Fruit fly (Drosophila melanogaster) whole organism, embryonic: ENCODE measurements around the gene ato.
A peak's percentile ranks its signal among the peaks of the same experiment; 100 is the strongest.

ENCODE experiments used
- B-H2 ChIP-seq: fragments of 200-800 bp; sonication (Bioruptor generic); optimal IDR thresholded peaks from 2 replicates; lab custom pipeline; 2018; ENCODE audit warnings: missing biosample characterization, mild to moderate bottlenecking, missing genetic modification characterization
- Bgb ChIP-seq: fragments of 200-800 bp; sonication (Bioruptor generic); IDR thresholded peaks from 2 replicates; pipeline ENCODE4 v1.3.6; 2022; ENCODE audit warnings: missing biosample characterization, missing genetic modification characterization; ENCODE audit not compliant: partially characterized antibody
- CG11093 ChIP-seq: fragments of 200-800 bp; sonication (Bioruptor generic); IDR thresholded peaks from 3 replicates; pipeline ENCODE4 v1.3.6; 2022; ENCODE audit warnings: missing biosample characterization, missing genetic modification characterization
- CG11504 ChIP-seq: fragments of 200-800 bp; sonication (Bioruptor generic); optimal IDR thresholded peaks from 3 replicates; lab custom pipeline; 2019; ENCODE audit warnings: missing biosample characterization, mild to moderate bottlenecking, missing genetic modification characterization, moderate library complexity
- CG12155 ChIP-seq: fragments of 200-800 bp; sonication (Bioruptor generic); optimal IDR thresholded peaks from 3 replicates; lab custom pipeline; 2016; ENCODE audit warnings: missing biosample characterization, missing genetic modification characterization
- CG14050 ChIP-seq: fragments of 200-800 bp; sonication (Bioruptor generic); IDR thresholded peaks from 3 replicates; pipeline ENCODE4 v1.3.6; 2022; ENCODE audit warnings: missing biosample characterization, missing genetic modification characterization
- CG15479 ChIP-seq: fragments of 200-800 bp; sonication (Bioruptor generic); optimal IDR thresholded peaks from 3 replicates; lab custom pipeline; 2019; ENCODE audit warnings: missing biosample characterization, mild to moderate bottlenecking, missing genetic modification characterization, moderate library complexity
- CG1602 ChIP-seq: fragments of 200-800 bp; sonication (Bioruptor generic); optimal IDR thresholded peaks from 3 replicates; lab custom pipeline; 2016; ENCODE audit warnings: missing biosample characterization, missing genetic modification characterization
- CG16863 ChIP-seq: fragments of 200-800 bp; sonication (Bioruptor generic); optimal IDR thresholded peaks from 3 replicates; lab custom pipeline; 2016; ENCODE audit warnings: missing biosample characterization, missing genetic modification characterization
- CG17328 ChIP-seq: fragments of 200-800 bp; sonication (Bioruptor generic); IDR thresholded peaks from 2 replicates; pipeline ENCODE4 v1.3.6; 2022; ENCODE audit warnings: missing biosample characterization, missing genetic modification characterization
- CG17802 ChIP-seq: fragments of 200-800 bp; sonication (Bioruptor generic); optimal IDR thresholded peaks from 2 replicates; lab custom pipeline; 2018; ENCODE audit warnings: missing biosample characterization, mild to moderate bottlenecking, missing genetic modification characterization, moderate library complexity
- CG18599 ChIP-seq: fragments of 200-800 bp; sonication (Bioruptor generic); optimal IDR thresholded peaks from 3 replicates; lab custom pipeline; 2017; ENCODE audit warnings: missing biosample characterization, missing genetic modification characterization, mild to moderate bottlenecking, moderate library complexity, missing genetic modification reagents
- CG2116 ChIP-seq: fragments of 200-800 bp; sonication (Bioruptor generic); optimal IDR thresholded peaks from 3 replicates; lab custom pipeline; 2018; ENCODE audit warnings: missing biosample characterization, mild to moderate bottlenecking, missing genetic modification characterization
- CG31224 ChIP-seq: fragments of 200-800 bp; sonication (Bioruptor generic); IDR thresholded peaks from 2 replicates; pipeline ENCODE4 v1.3.6; 2022; ENCODE audit warnings: missing biosample characterization, missing genetic modification characterization
- CG3281 ChIP-seq: fragments of 200-800 bp; sonication (Bioruptor generic); optimal IDR thresholded peaks from 3 replicates; lab custom pipeline; 2017; ENCODE audit warnings: missing biosample characterization, mild to moderate bottlenecking, missing genetic modification characterization
- CG3407 ChIP-seq: fragments of 200-800 bp; sonication (Bioruptor generic); optimal IDR thresholded peaks from 2 replicates; lab custom pipeline; 2018; ENCODE audit warnings: missing biosample characterization, mild to moderate bottlenecking, missing genetic modification characterization
- CG4282 ChIP-seq: fragments of 200-800 bp; sonication (Bioruptor generic); optimal IDR thresholded peaks from 2 replicates; lab custom pipeline; 2016; ENCODE audit warnings: missing biosample characterization, missing genetic modification characterization
- CG43689 ChIP-seq: fragments of 200-800 bp; sonication (Bioruptor generic); IDR thresholded peaks from 2 replicates; pipeline ENCODE4 v1.3.6; 2022; ENCODE audit warnings: missing biosample characterization, missing genetic modification characterization
- CG4424 ChIP-seq: fragments of 200-800 bp; sonication (Bioruptor generic); optimal IDR thresholded peaks from 3 replicates; lab custom pipeline; 2016; ENCODE audit warnings: missing biosample characterization, missing genetic modification characterization
- CG8388 ChIP-seq: fragments of 200-800 bp; sonication (Bioruptor generic); optimal IDR thresholded peaks from 2 replicates; lab custom pipeline; 2019; ENCODE audit warnings: missing biosample characterization, mild to moderate bottlenecking, missing genetic modification characterization, moderate library complexity
- CG9609 ChIP-seq: fragments of 200-800 bp; sonication (Bioruptor generic); optimal IDR thresholded peaks from 3 replicates; lab custom pipeline; 2016; ENCODE audit warnings: missing biosample characterization, missing genetic modification characterization
- Dbx ChIP-seq: fragments of 200-800 bp; sonication (Bioruptor generic); IDR thresholded peaks from 3 replicates; pipeline ENCODE4 v1.3.6; 2022; ENCODE audit warnings: missing biosample characterization, missing genetic modification characterization
- Dref ChIP-seq: fragments of 200-800 bp; sonication (Bioruptor generic); IDR thresholded peaks from 2 replicates; pipeline ENCODE4 v1.3.6; 2022; ENCODE audit warnings: missing biosample characterization, missing genetic modification characterization
- Fer3 ChIP-seq: fragments of 200-800 bp; sonication (Bioruptor generic); optimal IDR thresholded peaks from 2 replicates; lab custom pipeline; 2018; ENCODE audit warnings: missing biosample characterization, mild to moderate bottlenecking, missing genetic modification characterization, moderate library complexity
- Jarid2 ChIP-seq: fragments of 200-800 bp; sonication (Bioruptor generic); optimal IDR thresholded peaks from 3 replicates; lab custom pipeline; 2017; ENCODE audit warnings: mild to moderate bottlenecking, missing biosample characterization, missing genetic modification reagents, missing genetic modification characterization
- Kr ChIP-seq: fragments of 200-800 bp; sonication (Bioruptor generic); optimal IDR thresholded peaks from 2 replicates; lab custom pipeline; 2017; ENCODE audit warnings: missing biosample characterization, mild to moderate bottlenecking, missing genetic modification characterization
- Side ChIP-seq: fragments of 200-800 bp; sonication (Bioruptor generic); optimal IDR thresholded peaks from 2 replicates; lab custom pipeline; 2016; ENCODE audit warnings: missing biosample characterization, missing genetic modification characterization
- Six4 ChIP-seq: fragments of 200-800 bp; sonication (Bioruptor generic); optimal IDR thresholded peaks from 2 replicates; lab custom pipeline; 2016; ENCODE audit warnings: missing biosample characterization, missing genetic modification characterization
- Sox102F ChIP-seq: fragments of 200-800 bp; sonication (Bioruptor generic); optimal IDR thresholded peaks from 2 replicates; lab custom pipeline; 2018; ENCODE audit warnings: missing biosample characterization, mild to moderate bottlenecking, missing genetic modification characterization, moderate library complexity
- Spps ChIP-seq: fragments of 200-800 bp; sonication (Bioruptor generic); optimal IDR thresholded peaks from 2 replicates; lab custom pipeline; 2018; ENCODE audit warnings: missing biosample characterization, mild to moderate bottlenecking, missing genetic modification characterization
- TFAM ChIP-seq: fragments of 200-800 bp; sonication (Bioruptor generic); optimal IDR thresholded peaks from 2 replicates; lab custom pipeline; 2017; ENCODE audit warnings: missing biosample characterization, missing genetic modification characterization, inconsistent platforms
- al ChIP-seq: fragments of 200-800 bp; sonication (Bioruptor generic); IDR thresholded peaks from 2 replicates; pipeline ENCODE4 v1.3.6; 2022; ENCODE audit warnings: missing biosample characterization, missing genetic modification characterization
- amos ChIP-seq: fragments of 200-800 bp; sonication (Bioruptor generic); IDR thresholded peaks from 2 replicates; pipeline ENCODE4 v1.3.6; 2022; ENCODE audit warnings: missing biosample characterization, missing genetic modification characterization; ENCODE audit not compliant: partially characterized antibody
- az2 ChIP-seq: fragments of 200-800 bp; sonication (Bioruptor generic); optimal IDR thresholded peaks from 3 replicates; lab custom pipeline; 2016; ENCODE audit warnings: missing biosample characterization, missing genetic modification characterization
- bab2 ChIP-seq: fragments of 200-800 bp; sonication (Bioruptor generic); optimal IDR thresholded peaks from 2 replicates; lab custom pipeline; 2016; ENCODE audit warnings: missing biosample characterization, missing genetic modification characterization
- bcd ChIP-seq: fragments of 200-800 bp; sonication (Bioruptor generic); optimal IDR thresholded peaks from 2 replicates; lab custom pipeline; 2017; ENCODE audit warnings: missing biosample characterization, mild to moderate bottlenecking, missing genetic modification characterization
- dimm ChIP-seq: fragments of 200-800 bp; sonication (Bioruptor generic); IDR thresholded peaks from 2 replicates; pipeline ENCODE4 v1.3.6; 2022; ENCODE audit warnings: missing biosample characterization, missing genetic modification characterization
- dysf ChIP-seq: fragments of 200-800 bp; sonication (Bioruptor generic); IDR thresholded peaks from 3 replicates; pipeline ENCODE4 v1.3.6; 2022; ENCODE audit warnings: missing biosample characterization, missing genetic modification characterization
- fd64A ChIP-seq: fragments of 200-800 bp; sonication (Bioruptor generic); optimal IDR thresholded peaks from 3 replicates; lab custom pipeline; 2018; ENCODE audit warnings: missing biosample characterization, mild to moderate bottlenecking, missing genetic modification characterization
- hkb ChIP-seq, 2 experiments: fragments of 200-800 bp in 1 of 2; fragments of >200 bp in 1 of 2; sonication (Bioruptor generic) in 1 of 2; IDR thresholded peaks in 1 of 2; optimal IDR thresholded peaks in 1 of 2; 2 replicates each; pipeline versions ENCODE4 v1.3.6 to Lab custom; 2017 to 2022; ENCODE audit warnings: missing biosample characterization in 1 of 2, missing genetic modification characterization in 1 of 2
- lbe ChIP-seq: fragments of 200-800 bp; sonication (Bioruptor generic); optimal IDR thresholded peaks from 2 replicates; lab custom pipeline; 2016; ENCODE audit warnings: missing biosample characterization, mild to moderate bottlenecking, missing genetic modification characterization
- lmd ChIP-seq: fragments of 200-800 bp; sonication (Bioruptor generic); IDR thresholded peaks from 2 replicates; pipeline ENCODE4 v1.3.6; 2022; ENCODE audit warnings: missing biosample characterization, missing genetic modification characterization
- pum ChIP-seq: fragments of 200-800 bp; sonication (Bioruptor generic); optimal IDR thresholded peaks from 2 replicates; lab custom pipeline; 2016; ENCODE audit warnings: missing biosample characterization, missing genetic modification characterization
- run ChIP-seq: fragments of 200-800 bp; sonication (Bioruptor generic); optimal IDR thresholded peaks from 3 replicates; lab custom pipeline; 2018; ENCODE audit warnings: missing biosample characterization, mild to moderate bottlenecking, missing genetic modification characterization
- sens ChIP-seq: fragments of 200-800 bp; sonication (Bioruptor generic); peaks from one replicate; lab custom pipeline; 2016; ENCODE audit warnings: missing biosample characterization, missing genetic modification characterization
- sisA ChIP-seq: fragments of 200-800 bp; sonication (Bioruptor generic); IDR thresholded peaks from 2 replicates; pipeline ENCODE4 v1.3.6; 2022; ENCODE audit warnings: missing biosample characterization, missing genetic modification characterization
- tup ChIP-seq: fragments of 200-800 bp; sonication (Bioruptor generic); optimal IDR thresholded peaks from 2 replicates; lab custom pipeline; 2016; ENCODE audit warnings: missing biosample characterization, mild to moderate bottlenecking, missing genetic modification characterization, moderate library complexity
- unc-4 ChIP-seq: fragments of 200-800 bp; sonication (Bioruptor generic); IDR thresholded peaks from 2 replicates; pipeline ENCODE4 v1.3.6; 2022; ENCODE audit warnings: missing biosample characterization, missing genetic modification characterization; ENCODE audit not compliant: partially characterized antibody
- vvl ChIP-seq: fragments of 200-800 bp; sonication (Bioruptor generic); IDR thresholded peaks from 2 replicates; pipeline ENCODE4 v1.3.6; 2022; ENCODE audit warnings: missing biosample characterization, missing genetic modification characterization

ato gene

dm6 chr3R:8239472-8240301 lies 38.2 kb upstream of the ato start (continued):
- TF ChIP-seq pum (GFP tag; lab: Kevin White, UChicago) = peak; percentile 41
- TF ChIP-seq bcd (GFP tag; lab: Kevin White, UChicago) = peak; percentile 91
- peak; percentile 88 for TF ChIP-seq Sox102F (GFP tag; lab: Kevin White, UChicago)
- peak; percentile 73 for TF ChIP-seq CG17328 (GFP tag; lab: Robert Waterston, UW)
- peak; percentile 68; the same call in 2 of the 3 replicates for TF ChIP-seq CG11093 (GFP tag; lab: Robert Waterston, UW)
- TF ChIP-seq al = peak; percentile 66
- TF ChIP-seq run (tag; lab: Kevin White, UChicago) = peak; percentile 88
- peak; percentile 68 for TF ChIP-seq Side
- TF ChIP-seq Spps = peak; percentile 64
- TF ChIP-seq CG18599 (GFP tag; lab: Kevin White, UChicago) = peak; percentile 91
- TF ChIP-seq sisA = peak; percentile 32
- TF ChIP-seq tup = peak; percentile 50
- TF ChIP-seq CG3281 (GFP tag; lab: Kevin White, UChicago) = peak; percentile 96
- peak; percentile 58 for TF ChIP-seq CG43689 (GFP tag; lab: Robert Waterston, UW)
- peak; percentile 67 for TF ChIP-seq Six4 (GFP tag; lab: Kevin White, UChicago)
- TF ChIP-seq dysf = peak; percentile 85
- TF ChIP-seq B-H2 (GFP tag; lab: Kevin White, UChicago) = peak; percentile 89
- TF ChIP-seq CG4282 (GFP tag; lab: Kevin White, UChicago) = no peak
- TF ChIP-seq CG9609 (GFP tag; lab: Kevin White, UChicago) = peak; percentile 75
- TF ChIP-seq Dbx (GFP tag; lab: Robert Waterston, UW) = peak; percentile 41; the same call in 1 of the 3 replicates
- no peak for TF ChIP-seq Bgb (GFP tag; lab: Robert Waterston, UW)
- peak; percentile 80 for TF ChIP-seq CG3407 (GFP tag; lab: Kevin White, UChicago)
- TF ChIP-seq CG4424 (GFP tag; lab: Kevin White, UChicago) = peak; percentile 93
- TF ChIP-seq lmd (GFP tag; lab: Robert Waterston, UW) = peak; percentile 73
- TF ChIP-seq CG11504 (tag; lab: Kevin White, UChicago) = peak; percentile 94
- peak; percentile 55 for TF ChIP-seq fd64A (GFP tag; lab: Kevin White, UChicago)
- TF ChIP-seq TFAM (GFP tag; lab: Kevin White, UChicago) = no peak
- peak; percentile 56 for TF ChIP-seq lbe (GFP tag; lab: Kevin White, UChicago)
- TF ChIP-seq Dref (GFP tag; lab: Robert Waterston, UW) = no peak
- TF ChIP-seq CG31224 (GFP tag; lab: Robert Waterston, UW) = peak; percentile 66
- no peak for TF ChIP-seq unc-4 (GFP tag; lab: Robert Waterston, UW)
- no peak for TF ChIP-seq hkb (optimal IDR thresholded peaks at IDR 0.05; lab: Kevin White, UChicago)
- peak; percentile 81 for TF ChIP-seq hkb (GFP tag; IDR thresholded peaks at IDR 0.05; lab: Robert Waterston, UW)
- TF ChIP-seq Fer3 (tag; lab: Kevin White, UChicago) = peak; percentile 84
- TF ChIP-seq CG16863 (GFP tag; lab: Kevin White, UChicago) = peak; percentile 72
- peak; percentile 61 for TF ChIP-seq CG17802 (tag; lab: Kevin White, UChicago)
- TF ChIP-seq CG1602 = peak; percentile 79
- peak; percentile 75 for TF ChIP-seq CG12155 (GFP tag; lab: Kevin White, UChicago)
- TF ChIP-seq Jarid2 (GFP tag; lab: Kevin White, UChicago) = peak; percentile 73
- TF ChIP-seq vvl = peak; percentile 74; the same call in 1 of the 2 replicates
- TF ChIP-seq CG15479 (GFP tag; lab: Kevin White, UChicago) = no peak
- peak; percentile 71 for TF ChIP-seq CG2116 (GFP tag; lab: Kevin White, UChicago)
- no peak for TF ChIP-seq amos
- peak; percentile 49; the same call in 2 of the 3 replicates for TF ChIP-seq CG14050 (GFP tag; lab: Robert Waterston, UW)
- no peak for TF ChIP-seq Kr
- TF ChIP-seq CG8388 (GFP tag; lab: Kevin White, UChicago) = peak; percentile 87
- peak; percentile 78 for TF ChIP-seq bab2 (GFP tag; lab: Kevin White, UChicago)
- peak; percentile 98 for TF ChIP-seq sens (GFP tag; lab: Kevin White, UChicago)
- no peak for TF ChIP-seq dimm (GFP tag; lab: Robert Waterston, UW)
- peak; percentile 91 for TF ChIP-seq az2 (GFP tag; lab: Kevin White, UChicago)
